2 worm cellular contexts compared by ENCODE assay signal in the genomic region with DNA sequence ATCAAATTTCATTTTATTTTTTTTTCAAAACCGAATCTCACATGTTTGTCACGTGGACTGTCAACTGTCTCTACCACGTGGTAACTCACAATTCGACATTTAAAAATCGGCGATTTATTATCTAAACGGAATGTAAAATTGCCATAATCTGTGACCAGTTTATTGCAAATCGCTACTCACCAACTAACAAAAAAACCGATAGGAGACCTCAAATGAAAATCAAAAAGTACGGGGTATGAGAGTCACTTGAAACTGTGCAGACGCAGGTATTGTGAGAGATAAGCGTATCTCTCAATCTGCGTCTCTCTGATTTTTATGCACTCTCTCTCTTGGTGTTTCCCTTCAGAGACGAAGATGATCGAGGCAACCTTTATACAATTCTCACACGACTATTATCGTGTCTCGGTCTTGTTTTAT.
TF ChIP-seq lines count a peak whose summit lies in the region.

No protein-coding gene starts in this region.

TF ChIP-seq in whole organism, L1 larva, 84 proteins besides CTCF, POLR2A, EP300 and RAD21 (continued from another document):
- TF ChIP-seq lin-13 (GFP tag; optimal IDR thresholded peaks at IDR 0.05; lab: Kevin White, UChicago) (peak; percentile 48), swsn-7 (tag; optimal IDR thresholded peaks at IDR 0.05; lab: Kevin White, UChicago) (peak; percentile 49), elt-2 (tag; optimal IDR thresholded peaks at IDR 0.05; lab: Kevin White, UChicago) (peak; percentile 93), pax-3 (tag; optimal IDR thresholded peaks at IDR 0.05; lab: Kevin White, UChicago) (no peak), unc-30 (tag; optimal IDR thresholded peaks at IDR 0.05; lab: Kevin White, UChicago) (no peak), ztf-11 (tag; optimal IDR thresholded peaks at IDR 0.05; lab: Kevin White, UChicago) (no peak), grh-1 (GFP tag; IDR thresholded peaks at IDR 0.05; lab: Robert Waterston, UW) (peak; percentile 78), aha-1 (tag; optimal IDR thresholded peaks at IDR 0.05; lab: Kevin White, UChicago) (no peak), nhr-28 (tag; optimal IDR thresholded peaks at IDR 0.05; lab: Kevin White, UChicago) (no peak), ceh-82 (tag; optimal IDR thresholded peaks at IDR 0.05; lab: Kevin White, UChicago) (peak in 2 of 3 experiments; percentile 38 to 40), skn-1 (tag; optimal IDR thresholded peaks at IDR 0.05; lab: Kevin White, UChicago) (peak; percentile 9), pag-3 (tag; optimal IDR thresholded peaks at IDR 0.05; lab: Kevin White, UChicago; ENCODE audit: borderline replicate concordance, insufficient read depth) (no peak), ceh-90 (tag; optimal IDR thresholded peaks at IDR 0.05; lab: Kevin White, UChicago) (no peak), unc-62 (GFP tag; optimal IDR thresholded peaks at IDR 0.05; lab: Kevin White, UChicago) (no peak), Y116A8C.19 (tag; optimal IDR thresholded peaks at IDR 0.05; lab: Kevin White, UChicago; ENCODE audit: borderline replicate concordance) (no peak), lin-15B (tag; optimal IDR thresholded peaks at IDR 0.05; lab: Kevin White, UChicago) (no peak), mdl-1 (tag; optimal IDR thresholded peaks at IDR 0.05; lab: Kevin White, UChicago) (peak in 1 of 2 experiments; percentile 86), hlh-17 (GFP tag; optimal IDR thresholded peaks at IDR 0.05; lab: Kevin White, UChicago; ENCODE audit: borderline replicate concordance) (no peak), aly-2 (tag; optimal IDR thresholded peaks at IDR 0.05; lab: Kevin White, UChicago) (no peak), tbx-2 (tag; optimal IDR thresholded peaks at IDR 0.05; lab: Kevin White, UChicago) (peak; percentile 70)
TF ChIP-seq in whole organism, L1 larva: peak in this region for 39.

TF ChIP-seq in whole organism, L4 larva, 104 proteins besides CTCF, POLR2A, EP300 and RAD21 (continued from another document):
- TF ChIP-seq hif-1 (tag; optimal IDR thresholded peaks at IDR 0.05; lab: Kevin White, UChicago) (peak in 1 of 2 experiments; percentile 30), dmd-9 (GFP tag; IDR thresholded peaks at IDR 0.05; lab: Robert Waterston, UW) (no peak), attf-4 (tag; optimal IDR thresholded peaks at IDR 0.05; lab: Kevin White, UChicago) (no peak), pqm-1 (tag; optimal IDR thresholded peaks at IDR 0.05; lab: Kevin White, UChicago) (peak; percentile 92), D1046.2 (GFP tag; IDR thresholded peaks at IDR 0.05; lab: Robert Waterston, UW) (no peak), nhr-77 (tag; optimal IDR thresholded peaks at IDR 0.05; lab: Kevin White, UChicago) (peak; percentile 37), spr-1 (tag; optimal IDR thresholded peaks at IDR 0.05; lab: Kevin White, UChicago) (peak; percentile 54), unc-130 (GFP tag; optimal IDR thresholded peaks at IDR 0.05; lab: Kevin White, UChicago) (no peak), zfp-3 (GFP tag; conservative IDR thresholded peaks at IDR 0.05; lab: Robert Waterston, UW) (no peak), ceh-20 (GFP tag; IDR thresholded peaks at IDR 0.05; lab: Robert Waterston, UW) (0 out of 2 replicates have a peak, but pooled peaks have one; percentile 66), T26A8.4 (GFP tag; IDR thresholded peaks at IDR 0.05; lab: Robert Waterston, UW) (peak; percentile 61), Y105C5A.15 (GFP tag; IDR thresholded peaks at IDR 0.05; lab: Robert Waterston, UW) (no peak), daf-8 (GFP tag; IDR thresholded peaks at IDR 0.05; lab: Robert Waterston, UW) (no peak), ceh-62 (tag; optimal IDR thresholded peaks at IDR 0.05; lab: Kevin White, UChicago) (no peak), fkh-10 (GFP tag; optimal IDR thresholded peaks at IDR 0.05; lab: Kevin White, UChicago) (no peak), sdz-12 (GFP tag; optimal IDR thresholded peaks at IDR 0.05; lab: Kevin White, UChicago) (no peak), set-16 (GFP tag; IDR thresholded peaks at IDR 0.05; lab: Robert Waterston, UW) (no peak), T20F7.1 (GFP tag; optimal IDR thresholded peaks at IDR 0.05; lab: Kevin White, UChicago) (peak; percentile 36), daf-16 (GFP tag; optimal IDR thresholded peaks at IDR 0.05; lab: Kevin White, UChicago) (peak in 1 of 2 experiments; percentile 48), daf-16 (tag; optimal IDR thresholded peaks at IDR 0.05; lab: Kevin White, UChicago) (peak; percentile 88), ama-1 (optimal IDR thresholded peaks at IDR 0.05; lab: Kevin White, UChicago) (no peak), ZK546.5 (tag; optimal IDR thresholded peaks at IDR 0.05; lab: Kevin White, UChicago) (no peak), Y75B8A.6 (GFP tag; IDR thresholded peaks at IDR 0.05; lab: Robert Waterston, UW) (no peak), zfp-2 (tag; optimal IDR thresholded peaks at IDR 0.05; lab: Kevin White, UChicago) (no peak), tag-97 (GFP tag; IDR thresholded peaks at IDR 0.05; lab: Robert Waterston, UW) (no peak)
